Worm (Caenorhabditis elegans) whole organism, late embryonic: ENCODE results near the gene npl-10.

ENCODE experiments used
- ahr-1 ChIP-seq: sonication (generic microtip); optimal IDR thresholded peaks from 2 replicates; lab custom pipeline; 2016; ENCODE audit warnings: missing genetic modification characterization, missing compliant biosample characterization
- ama-1 ChIP-seq: fragments of 150-350 bp; optimal IDR thresholded peaks from 2 replicates; lab custom pipeline; 2014
- ceh-18 ChIP-seq: sonication (generic microtip); optimal IDR thresholded peaks from 2 replicates; lab custom pipeline; 2016; ENCODE audit warnings: missing genetic modification characterization, missing compliant biosample characterization
- nhr-11 ChIP-seq: fragments of 150-350 bp; optimal IDR thresholded peaks from 2 replicates; lab custom pipeline; 2014; ENCODE audit warnings: missing biosample characterization, missing genetic modification characterization
- pha-2 ChIP-seq: sonication (generic microtip); optimal IDR thresholded peaks from 2 replicates; lab custom pipeline; 2017; ENCODE audit warnings: mild to moderate bottlenecking, missing genetic modification characterization, missing compliant biosample characterization
- pqm-1 ChIP-seq: sonication (generic microtip); optimal IDR thresholded peaks from 2 replicates; lab custom pipeline; 2016; ENCODE audit warnings: missing genetic modification characterization, missing compliant biosample characterization
- sox-4 ChIP-seq: sonication (generic microtip); optimal IDR thresholded peaks from 2 replicates; lab custom pipeline; 2017; ENCODE audit warnings: mild to moderate bottlenecking, missing genetic modification characterization, inconsistent platforms, missing compliant biosample characterization
- tbx-7 ChIP-seq: sonication (generic microtip); optimal IDR thresholded peaks from 2 replicates; lab custom pipeline; 2016; ENCODE audit warnings: missing genotype, missing genetic modification characterization, missing compliant biosample characterization
- unc-86 ChIP-seq: sonication (generic microtip); optimal IDR thresholded peaks from 2 replicates; lab custom pipeline; 2016; ENCODE audit warnings: missing genetic modification characterization, missing compliant biosample characterization

DNA sequence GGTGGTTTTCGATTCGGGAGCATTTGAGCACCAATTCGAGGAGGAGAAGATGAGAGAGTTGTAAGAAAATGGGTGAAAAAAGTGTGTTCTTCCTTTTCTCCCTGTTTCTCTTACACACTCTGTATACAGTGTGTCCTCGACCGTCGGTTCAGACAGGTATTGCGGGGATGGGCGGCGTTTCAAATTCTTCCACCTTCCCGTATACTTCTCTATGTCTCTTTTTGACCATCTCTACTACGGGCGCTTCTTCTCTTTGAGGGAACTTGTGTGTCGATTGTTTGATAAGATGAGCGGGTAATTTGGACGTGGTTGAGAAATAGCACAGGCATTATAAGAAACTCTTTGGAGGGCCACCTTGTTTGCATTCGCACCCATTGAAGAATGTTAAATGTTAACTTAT, 48.1 kb downstream of the npl-10 start:
- no peak for TF ChIP-seq nhr-11
- TF ChIP-seq unc-86 (tag; lab: Kevin White, UChicago): no peak
- no peak for TF ChIP-seq tbx-7
- no peak for TF ChIP-seq sox-4 (tag; lab: Kevin White, UChicago)
- TF ChIP-seq ama-1: no peak
- TF ChIP-seq ahr-1: no peak
- no peak for TF ChIP-seq pha-2
- no peak for TF ChIP-seq ceh-18 (tag; lab: Kevin White, UChicago)
- no peak for TF ChIP-seq pqm-1
